Fruit fly (Drosophila melanogaster): ENCODE data around the gene Itgbn.

DNA sequence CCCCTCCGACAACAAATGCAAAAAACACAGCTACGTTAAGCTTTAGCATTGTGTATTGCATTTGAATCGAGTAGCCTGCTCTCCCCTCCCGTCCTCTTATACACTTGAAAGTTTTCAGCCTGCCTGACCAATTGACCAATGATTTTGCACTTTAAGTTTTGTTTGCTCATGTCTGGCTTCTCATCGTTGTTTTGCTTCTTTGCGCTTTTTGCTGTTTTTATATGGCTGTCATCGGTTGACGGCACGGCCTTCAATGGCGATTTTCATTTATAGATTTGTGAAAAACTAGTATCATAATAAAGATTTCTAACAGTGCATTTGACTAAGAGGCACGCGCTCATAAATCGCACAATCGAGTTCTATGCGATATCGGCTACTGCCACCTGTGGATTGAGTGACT lies 13.1 kb downstream of the Itgbn start:
- no peak for TF ChIP-seq psq (GFP tag; optimal IDR thresholded peaks at IDR 0.05)
- no peak for TF ChIP-seq jim (GFP tag; optimal IDR thresholded peaks at IDR 0.05)
